Fruit fly (Drosophila melanogaster) whole organism, prepupa: ENCODE measurements around the gene Ankle2.

ENCODE experiments used
- Blimp-1 ChIP-seq: fragments of 200-800 bp; sonication (Bioruptor generic); optimal IDR thresholded peaks from 3 replicates; lab custom pipeline; 2017; ENCODE audit warnings: missing biosample characterization, missing genetic modification characterization, mild to moderate bottlenecking, moderate library complexity, missing genetic modification reagents
- CG10631 ChIP-seq: fragments of 200-800 bp; sonication (Bioruptor generic); optimal IDR thresholded peaks from 2 replicates; lab custom pipeline; 2016; ENCODE audit warnings: missing biosample characterization, missing genetic modification characterization
- CG10669 ChIP-seq: fragments of 200-800 bp; sonication (Bioruptor generic); optimal IDR thresholded peaks from 3 replicates; lab custom pipeline; 2018; ENCODE audit warnings: missing biosample characterization, mild to moderate bottlenecking, missing genetic modification characterization, moderate library complexity
- CG11294 ChIP-seq: fragments of 200-800 bp; sonication (Bioruptor generic); IDR thresholded peaks from 2 replicates; pipeline ENCODE4 v1.3.6; 2022; ENCODE audit warnings: missing biosample characterization, missing genetic modification characterization
- CG11762 ChIP-seq: fragments of 200-800 bp; sonication (Bioruptor generic); optimal IDR thresholded peaks from 3 replicates; lab custom pipeline; 2016; ENCODE audit warnings: missing biosample characterization, missing genetic modification characterization; ENCODE audit not compliant: insufficient read depth
- CG11902 ChIP-seq: fragments of 200-800 bp; sonication (Bioruptor generic); optimal IDR thresholded peaks from 3 replicates; lab custom pipeline; 2016; ENCODE audit warnings: missing biosample characterization, missing genetic modification characterization
- CG15336 ChIP-seq: fragments of 200-800 bp; sonication (Bioruptor generic); IDR thresholded peaks from 2 replicates; pipeline ENCODE4 v1.3.6; 2022; ENCODE audit warnings: missing biosample characterization, missing genetic modification characterization
- CG1621 ChIP-seq: fragments of 200-800 bp; sonication (Bioruptor generic); optimal IDR thresholded peaks from 3 replicates; lab custom pipeline; 2018; ENCODE audit warnings: missing biosample characterization, mild to moderate bottlenecking, missing genetic modification characterization
- CG16779 ChIP-seq: fragments of 200-800 bp; sonication (Bioruptor generic); optimal IDR thresholded peaks from 3 replicates; lab custom pipeline; 2017; ENCODE audit warnings: missing biosample characterization, mild to moderate bottlenecking, missing genetic modification characterization
- CG3032 ChIP-seq: fragments of 200-800 bp; optimal IDR thresholded peaks from 2 replicates; lab custom pipeline; 2019; ENCODE audit warnings: missing biosample characterization, mild to moderate bottlenecking, missing genetic modification characterization, moderate library complexity
- CG31627 ChIP-seq: fragments of 200-800 bp; sonication (Bioruptor generic); optimal IDR thresholded peaks from 3 replicates; lab custom pipeline; 2016; ENCODE audit warnings: missing biosample characterization, missing genetic modification characterization
- CG32006 ChIP-seq: fragments of 200-800 bp; sonication (Bioruptor generic); optimal IDR thresholded peaks from 3 replicates; lab custom pipeline; 2017; ENCODE audit warnings: missing biosample characterization, mild to moderate bottlenecking, missing genetic modification characterization
- CG34406 ChIP-seq: fragments of 200-800 bp; sonication (Bioruptor generic); optimal IDR thresholded peaks from 3 replicates; lab custom pipeline; 2016; ENCODE audit warnings: missing biosample characterization, missing genetic modification characterization
- CG3919 ChIP-seq: fragments of 200-800 bp; sonication (Bioruptor generic); optimal IDR thresholded peaks from 3 replicates; lab custom pipeline; 2016; ENCODE audit warnings: missing biosample characterization, missing genetic modification characterization
- CG4318 ChIP-seq: fragments of 200-800 bp; sonication (Bioruptor generic); optimal IDR thresholded peaks from 3 replicates; lab custom pipeline; 2017; ENCODE audit warnings: missing biosample characterization, mild to moderate bottlenecking, missing genetic modification characterization
- CG6163 ChIP-seq: fragments of 200-800 bp; sonication (Bioruptor generic); IDR thresholded peaks from 3 replicates; pipeline ENCODE4 v1.3.6; 2022; ENCODE audit warnings: missing biosample characterization, missing genetic modification characterization
- CG6276 ChIP-seq: fragments of 200-800 bp; sonication (Bioruptor generic); optimal IDR thresholded peaks from 2 replicates; lab custom pipeline; 2017; ENCODE audit warnings: missing biosample characterization, mild to moderate bottlenecking, missing genetic modification characterization
- CG6808 ChIP-seq: fragments of 200-800 bp; sonication (Bioruptor generic); optimal IDR thresholded peaks from 3 replicates; lab custom pipeline; 2017; ENCODE audit warnings: missing biosample characterization, missing genetic modification characterization, mild to moderate bottlenecking, moderate library complexity, missing genetic modification reagents
- CG6854 ChIP-seq: fragments of 200-800 bp; sonication (Bioruptor generic); optimal IDR thresholded peaks from 2 replicates; lab custom pipeline; 2017; ENCODE audit warnings: missing biosample characterization, mild to moderate bottlenecking, missing genetic modification characterization
- CG7368 ChIP-seq: fragments of 200-800 bp; sonication (Bioruptor generic); optimal IDR thresholded peaks from 3 replicates; lab custom pipeline; 2016; ENCODE audit warnings: missing biosample characterization, missing genetic modification characterization
- CG8119 ChIP-seq: fragments of 200-800 bp; sonication (Bioruptor generic); IDR thresholded peaks from 3 replicates; pipeline ENCODE4 v1.3.6; 2022; ENCODE audit warnings: missing biosample characterization, missing genetic modification characterization
- CG8319 ChIP-seq: fragments of 200-800 bp; sonication (Bioruptor generic); optimal IDR thresholded peaks from 3 replicates; lab custom pipeline; 2016; ENCODE audit warnings: missing biosample characterization, missing genetic modification characterization
- CG8632 ChIP-seq: fragments of 200-800 bp; sonication (Bioruptor generic); optimal IDR thresholded peaks from 3 replicates; lab custom pipeline; 2016; ENCODE audit warnings: missing biosample characterization, missing genetic modification characterization
- Eip75B ChIP-seq: fragments of 200-800 bp; sonication (Bioruptor generic); optimal IDR thresholded peaks from 3 replicates; lab custom pipeline; 2016; ENCODE audit warnings: missing biosample characterization, missing genetic modification characterization
- Eip93F ChIP-seq: fragments of 200-800 bp; sonication (Bioruptor generic); optimal IDR thresholded peaks from 2 replicates; lab custom pipeline; 2016; ENCODE audit warnings: missing biosample characterization, mild to moderate bottlenecking, missing genetic modification characterization
- Ets21C ChIP-seq: fragments of 200-800 bp; sonication (Bioruptor generic); optimal IDR thresholded peaks from 3 replicates; lab custom pipeline; 2016; ENCODE audit warnings: missing biosample characterization, missing genetic modification characterization
- Ets96B ChIP-seq: fragments of 200-800 bp; optimal IDR thresholded peaks from 2 replicates; lab custom pipeline; 2019; ENCODE audit warnings: missing biosample characterization, mild to moderate bottlenecking, missing genetic modification characterization, moderate library complexity
- Gug ChIP-seq: fragments of 200-800 bp; sonication (Bioruptor generic); IDR thresholded peaks from 2 replicates; pipeline ENCODE4 v1.3.6; 2022; ENCODE audit warnings: missing biosample characterization, missing genetic modification characterization
- Hr38 ChIP-seq: sonication (Bioruptor generic); optimal IDR thresholded peaks from 2 replicates; lab custom pipeline; 2016; ENCODE audit warnings: missing biosample characterization, missing genetic modification characterization
- Hr4 ChIP-seq: fragments of 200-800 bp; sonication (Bioruptor generic); optimal IDR thresholded peaks from 3 replicates; lab custom pipeline; 2016; ENCODE audit warnings: missing biosample characterization, missing genetic modification characterization
- Met ChIP-seq: fragments of 200-800 bp; sonication (Bioruptor generic); optimal IDR thresholded peaks from 3 replicates; lab custom pipeline; 2016; ENCODE audit warnings: missing biosample characterization, missing genetic modification characterization
- OdsH ChIP-seq: fragments of 200-800 bp; sonication (Bioruptor generic); optimal IDR thresholded peaks from 3 replicates; lab custom pipeline; 2016; ENCODE audit warnings: missing biosample characterization, missing genetic modification characterization
- Sox102F ChIP-seq: fragments of 200-800 bp; sonication (Bioruptor generic); optimal IDR thresholded peaks from 2 replicates; lab custom pipeline; 2016; ENCODE audit warnings: missing biosample characterization, mild to moderate bottlenecking, missing genetic modification characterization
- achi ChIP-seq: fragments of 200-800 bp; sonication (Bioruptor generic); optimal IDR thresholded peaks from 3 replicates; lab custom pipeline; 2016; ENCODE audit warnings: missing biosample characterization, missing genetic modification characterization
- acj6 ChIP-seq: fragments of 200-800 bp; sonication (Bioruptor generic); optimal IDR thresholded peaks from 3 replicates; lab custom pipeline; 2016; ENCODE audit warnings: missing biosample characterization, missing genetic modification characterization
- cyc ChIP-seq: fragments of 200-800 bp; sonication (Bioruptor generic); optimal IDR thresholded peaks from 3 replicates; lab custom pipeline; 2016; ENCODE audit warnings: missing biosample characterization, missing genetic modification characterization
- dac ChIP-seq: fragments of 200-800 bp; sonication (Bioruptor generic); optimal IDR thresholded peaks from 2 replicates; lab custom pipeline; 2017; ENCODE audit warnings: missing biosample characterization, mild to moderate bottlenecking, missing genetic modification characterization
- dsx ChIP-seq: fragments of 200-800 bp; optimal IDR thresholded peaks from 3 replicates; lab custom pipeline; 2019; ENCODE audit warnings: missing biosample characterization, mild to moderate bottlenecking, missing genetic modification characterization, moderate library complexity; ENCODE audit not compliant: poor library complexity, severe bottlenecking
- fkh ChIP-seq: fragments of 200-800 bp; sonication (Bioruptor generic); optimal IDR thresholded peaks from 3 replicates; lab custom pipeline; 2017; ENCODE audit warnings: missing biosample characterization, mild to moderate bottlenecking, missing genetic modification characterization, moderate library complexity
- net ChIP-seq: fragments of 200-800 bp; sonication (Bioruptor generic); optimal IDR thresholded peaks from 3 replicates; lab custom pipeline; 2016; ENCODE audit warnings: missing biosample characterization, missing genetic modification characterization
- salr ChIP-seq, 2 experiments: fragments of 200-800 bp; sonication (Bioruptor generic); optimal IDR thresholded peaks; 3 replicates each; lab custom pipeline; 2016 to 2018; ENCODE audit warnings: missing biosample characterization in 2 of 2, missing genetic modification characterization in 2 of 2, mild to moderate bottlenecking in 1 of 2
- spab ChIP-seq: fragments of 200-800 bp; sonication (Bioruptor generic); optimal IDR thresholded peaks from 2 replicates; lab custom pipeline; 2017; ENCODE audit warnings: missing biosample characterization, mild to moderate bottlenecking, missing genetic modification characterization, missing genetic modification reagents
- ss ChIP-seq, 2 experiments: fragments of 200-800 bp; sonication (Bioruptor generic); optimal IDR thresholded peaks; 2 replicates in 1 of 2; 3 replicates in 1 of 2; lab custom pipeline; 2017 to 2018; ENCODE audit warnings: mild to moderate bottlenecking in 2 of 2, missing biosample characterization in 2 of 2, missing genetic modification characterization in 2 of 2, moderate library complexity in 1 of 2
- svp ChIP-seq: fragments of 200-800 bp; sonication (Bioruptor generic); peaks from one replicate; lab custom pipeline; 2016; ENCODE audit warnings: missing biosample characterization, missing genetic modification characterization
- topi ChIP-seq: fragments of 200-800 bp; sonication (Bioruptor generic); optimal IDR thresholded peaks from 3 replicates; lab custom pipeline; 2016; ENCODE audit warnings: missing biosample characterization, missing genetic modification characterization
- vri ChIP-seq: fragments of 200-800 bp; sonication (Bioruptor generic); optimal IDR thresholded peaks from 3 replicates; lab custom pipeline; 2016; ENCODE audit warnings: missing biosample characterization, mild to moderate bottlenecking, missing genetic modification characterization

Gene Ankle2

dm6 chrX:17561943-17562313, 17.1 kb downstream of the Ankle2 start (continued):
- TF ChIP-seq CG16779 (tag; lab: Kevin White, UChicago) (peak; percentile 92), CG10631 (peak; percentile 97), CG8119 (GFP tag; lab: Robert Waterston, UW) (peak; percentile 89), CG11294 (peak; percentile 81), achi (GFP tag; lab: Kevin White, UChicago) (peak; percentile 94), Gug (peak; percentile 91), CG10669 (GFP tag; lab: Kevin White, UChicago) (peak; percentile 97), CG15336 (GFP tag; lab: Robert Waterston, UW) (peak; percentile 85), CG8319 (GFP tag; lab: Kevin White, UChicago) (peak; percentile 93), CG11762 (peak; percentile 96), CG8632 (GFP tag; lab: Kevin White, UChicago) (peak; percentile 94), dac (GFP tag; lab: Kevin White, UChicago) (peak; percentile 96), CG31627 (GFP tag; lab: Kevin White, UChicago) (peak; percentile 98), topi (GFP tag; lab: Kevin White, UChicago) (peak; percentile 97), CG3032 (tag; lab: Kevin White, UChicago) (peak; percentile 98), Eip75B (GFP tag; lab: Kevin White, UChicago) (peak; percentile 86), Hr4 (peak; percentile 97), Ets21C (GFP tag; lab: Kevin White, UChicago) (peak; percentile 97), OdsH (GFP tag; lab: Kevin White, UChicago) (peak; percentile 97), Blimp-1 (GFP tag; lab: Kevin White, UChicago) (peak; percentile 88), CG34406 (GFP tag; lab: Kevin White, UChicago) (peak; percentile 89), svp (GFP tag; lab: Kevin White, UChicago) (peak; percentile 99), CG11902 (GFP tag; lab: Kevin White, UChicago) (peak; percentile 99), Hr38 (peak; percentile 64), cyc (peak; percentile 98), Sox102F (GFP tag; lab: Kevin White, UChicago) (peak; percentile 92), CG7368 (peak; percentile 95)

dm6 chrX:17561130-17561942, 17.7 kb downstream of the Ankle2 start, which contains the start of gene CG43658:
Gene CG43658, minus strand, starts transcription at chrX:17561180.
- TF ChIP-seq spab, result peak; percentile 96
- TF ChIP-seq CG11294, result peak; percentile 79
- peak; percentile 97 for TF ChIP-seq CG8119 (GFP tag; lab: Robert Waterston, UW)
- no peak for TF ChIP-seq fkh (GFP tag; lab: Kevin White, UChicago)
- peak; percentile 82 for TF ChIP-seq vri (GFP tag; lab: Kevin White, UChicago)
- TF ChIP-seq CG10631, result peak; percentile 95
- peak; percentile 97 for TF ChIP-seq CG6808 (GFP tag; lab: Kevin White, UChicago)
- TF ChIP-seq Ets96B, result peak; percentile 96
- peak; percentile 90 for TF ChIP-seq CG1621 (tag; lab: Kevin White, UChicago)
- peak; percentile 93 for TF ChIP-seq Eip75B (GFP tag; lab: Kevin White, UChicago)
- peak; percentile 89 for TF ChIP-seq Sox102F (GFP tag; lab: Kevin White, UChicago)
- TF ChIP-seq CG15336 (GFP tag; lab: Robert Waterston, UW), result peak; percentile 94
- peak; percentile 87 for TF ChIP-seq Gug
- peak; percentile 95 for TF ChIP-seq CG3919 (GFP tag; lab: Kevin White, UChicago)
- peak; percentile 73 for TF ChIP-seq Ets21C (GFP tag; lab: Kevin White, UChicago)
- peak; percentile 87 for TF ChIP-seq CG8319 (GFP tag; lab: Kevin White, UChicago)
- peak; percentile 88 for TF ChIP-seq CG11762
- TF ChIP-seq CG6163, result peak; percentile 85
- TF ChIP-seq CG32006 (GFP tag; lab: Kevin White, UChicago), result peak; percentile 97
- TF ChIP-seq CG6854 (GFP tag; lab: Kevin White, UChicago), result peak; percentile 89
- TF ChIP-seq Eip93F (GFP tag; lab: Kevin White, UChicago), result peak; percentile 88
- TF ChIP-seq dsx (GFP tag; lab: Kevin White, UChicago), result peak; percentile 95
- peak; percentile 92 for TF ChIP-seq Met (GFP tag; lab: Kevin White, UChicago)
- TF ChIP-seq CG4318 (GFP tag; lab: Kevin White, UChicago), result peak; percentile 94
- TF ChIP-seq acj6 (GFP tag; lab: Kevin White, UChicago), result peak; percentile 94
- TF ChIP-seq Blimp-1 (GFP tag; lab: Kevin White, UChicago), result peak; percentile 83
- peak; percentile 93 for TF ChIP-seq net (GFP tag; lab: Kevin White, UChicago)
- TF ChIP-seq ss (GFP tag; optimal IDR thresholded peaks at IDR 0.05; lab: Kevin White, UChicago), result peak; percentile 96 to 97
- peak; percentile 94 for TF ChIP-seq svp (GFP tag; lab: Kevin White, UChicago)
- TF ChIP-seq topi (GFP tag; lab: Kevin White, UChicago), result peak; percentile 92
- peak; percentile 69 to 93 for TF ChIP-seq salr (GFP tag; optimal IDR thresholded peaks at IDR 0.05; lab: Kevin White, UChicago)
- TF ChIP-seq CG6276, result peak; percentile 97
- peak; percentile 96 for TF ChIP-seq CG3032 (tag; lab: Kevin White, UChicago)
- peak; percentile 85 for TF ChIP-seq CG7368
